Fruit fly (Drosophila melanogaster) S2 (cell line): Measurements from ENCODE around the gene CG15576.

ENCODE experiments used
- CG8478 ChIP-seq: fragments of >200 bp; optimal IDR thresholded peaks from 2 replicates; lab custom pipeline; 2018
- CTCF ChIP-seq, 2 experiments: fragments of >200 bp; optimal IDR thresholded peaks; 2 replicates each; lab custom pipeline; 2018

dm6 chrX:4264319-4264718, 11.7 kb upstream of the CG15576 start:
- TF ChIP-seq CG8478 (no peak), CTCF (optimal IDR thresholded peaks at IDR 0.05; lab: Kevin White, UChicago) (no peak)
